Fruit fly (Drosophila melanogaster): ENCODE measurements around the gene Hakai.
A peak's percentile ranks its signal among the peaks of the same experiment; 100 is the strongest.

Hakai gene

DNA sequence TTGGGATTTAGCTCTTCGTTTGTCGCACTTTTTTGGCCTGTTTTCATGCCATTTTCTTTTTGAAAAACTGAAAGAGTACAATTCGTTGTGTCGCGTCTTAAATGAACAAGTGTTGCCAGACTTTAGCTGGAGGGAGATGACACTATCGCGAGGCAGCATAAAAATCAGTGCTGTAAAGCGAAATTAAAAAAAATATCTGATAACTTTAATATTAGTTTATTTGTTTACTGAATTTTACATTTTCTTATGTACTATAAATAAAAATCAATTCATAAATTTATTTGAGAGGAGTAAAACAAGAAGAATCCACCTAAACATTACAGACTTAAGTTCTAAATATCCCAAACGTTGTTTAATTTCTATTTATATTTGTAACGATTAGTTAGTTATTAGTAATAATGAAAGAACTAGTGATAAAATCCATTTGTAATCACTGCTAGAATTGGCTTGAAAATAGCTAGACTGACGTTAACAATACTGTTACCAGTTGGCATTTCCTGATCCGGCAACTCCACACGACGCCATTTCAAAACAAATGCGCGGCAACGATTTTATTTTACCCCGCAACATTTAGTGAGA is 5.0 kb downstream of the Hakai start, which contains the start of the genes spi and msb1l (continued):
- peak; percentile 47 for TF ChIP-seq zen (tag; optimal IDR thresholded peaks at IDR 0.05)
- TF ChIP-seq zen2 (GFP tag; IDR thresholded peaks at IDR 0.05; ENCODE audit: partially characterized antibody): no peak
- no peak for TF ChIP-seq Bdp1 (GFP tag; optimal IDR thresholded peaks at IDR 0.05)
- TF ChIP-seq CG10209 (GFP tag; optimal IDR thresholded peaks at IDR 0.05): peak; percentile 33
- TF ChIP-seq CG4820 (GFP tag; optimal IDR thresholded peaks at IDR 0.05): peak; percentile 46
- no peak for TF ChIP-seq CG5245 (GFP tag; optimal IDR thresholded peaks at IDR 0.05)
- no peak for TF ChIP-seq kni (GFP tag; optimal IDR thresholded peaks at IDR 0.05)
- TF ChIP-seq al (GFP tag; IDR thresholded peaks at IDR 0.05): peak; percentile 55
- peak; percentile 69; the same call in 1 of the 2 replicates for TF ChIP-seq sob (GFP tag; IDR thresholded peaks at IDR 0.05)
- TF ChIP-seq Asciz (GFP tag; optimal IDR thresholded peaks at IDR 0.05): no peak
- no peak; the same call in 1 of the 2 replicates for TF ChIP-seq MBD-R2 (GFP tag; IDR thresholded peaks at IDR 0.05)
- no peak for TF ChIP-seq so (GFP tag; IDR thresholded peaks at IDR 0.05)
- TF ChIP-seq Rx (GFP tag; IDR thresholded peaks at IDR 0.05): no peak
- no peak for TF ChIP-seq hbn (GFP tag; IDR thresholded peaks at IDR 0.05; ENCODE audit: partially characterized antibody)
- TF ChIP-seq CG6272 (GFP tag; IDR thresholded peaks at IDR 0.05): peak; percentile 7; the same call in 1 of the 2 replicates
- peak; percentile 63 for TF ChIP-seq CG32532 (GFP tag; IDR thresholded peaks at IDR 0.05)
- peak; percentile 65 for TF ChIP-seq CG4424 (GFP tag; optimal IDR thresholded peaks at IDR 0.05)
- TF ChIP-seq inv (GFP tag; IDR thresholded peaks at IDR 0.05; ENCODE audit: partially characterized antibody): peak; percentile 56; the same call in 1 of the 2 replicates
- no peak for TF ChIP-seq CG9876 (GFP tag; optimal IDR thresholded peaks at IDR 0.05)
- no peak for TF ChIP-seq CG13624 (GFP tag; optimal IDR thresholded peaks at IDR 0.05)
- peak; percentile 55 for TF ChIP-seq lab (GFP tag; optimal IDR thresholded peaks at IDR 0.05)
- peak in 1 of 2 experiments; percentile 45 for TF ChIP-seq Hr51 (GFP tag; optimal IDR thresholded peaks at IDR 0.05)
- TF ChIP-seq Fer1 (GFP tag; optimal IDR thresholded peaks at IDR 0.05): no peak
- peak; percentile 45 for TF ChIP-seq slou (GFP tag; optimal IDR thresholded peaks at IDR 0.05)
- no peak for TF ChIP-seq cas (GFP tag; IDR thresholded peaks at IDR 0.05)
- TF ChIP-seq mirr (GFP tag; optimal IDR thresholded peaks at IDR 0.05): no peak
- TF ChIP-seq kay (GFP tag; optimal IDR thresholded peaks at IDR 0.05): no peak
- no peak for TF ChIP-seq CG5180 (GFP tag; optimal IDR thresholded peaks at IDR 0.05)
- TF ChIP-seq CG2120 (GFP tag; optimal IDR thresholded peaks at IDR 0.05): peak; percentile 55
- no peak for TF ChIP-seq ato (GFP tag; IDR thresholded peaks at IDR 0.05; ENCODE audit: partially characterized antibody)
- no peak for TF ChIP-seq CG1792 (GFP tag; optimal IDR thresholded peaks at IDR 0.05)
- TF ChIP-seq chn (GFP tag; optimal IDR thresholded peaks at IDR 0.05): peak; percentile 50
- TF ChIP-seq BEAF-32 (GFP tag; optimal IDR thresholded peaks at IDR 0.05): peak; percentile 87
- TF ChIP-seq CG6854 (GFP tag; optimal IDR thresholded peaks at IDR 0.05): no peak
- no peak for TF ChIP-seq Hand (GFP tag; optimal IDR thresholded peaks at IDR 0.05)
- TF ChIP-seq crc (GFP tag; optimal IDR thresholded peaks at IDR 0.05): no peak
- TF ChIP-seq CG17912 (GFP tag; optimal IDR thresholded peaks at IDR 0.05): no peak
- TF ChIP-seq CG1024 (GFP tag; IDR thresholded peaks at IDR 0.05): no peak
- no peak for TF ChIP-seq vfl (GFP tag; optimal IDR thresholded peaks at IDR 0.05)
- no peak for TF ChIP-seq CG7928 (GFP tag; optimal IDR thresholded peaks at IDR 0.05)
- TF ChIP-seq CG18011 (GFP tag; optimal IDR thresholded peaks at IDR 0.05): no peak
- no peak for TF ChIP-seq pita (GFP tag; optimal IDR thresholded peaks at IDR 0.05)
- TF ChIP-seq CG31441 (GFP tag; IDR thresholded peaks at IDR 0.05): peak; percentile 57; the same call in 1 of the 2 replicates
- TF ChIP-seq CG9609 (GFP tag; optimal IDR thresholded peaks at IDR 0.05): no peak
- TF ChIP-seq CG8359 (GFP tag; optimal IDR thresholded peaks at IDR 0.05; ENCODE audit: borderline replicate concordance): no peak
- TF ChIP-seq CG6791 (GFP tag; IDR thresholded peaks at IDR 0.05; ENCODE audit: partially characterized antibody): peak; percentile 57; the same call in 1 of the 3 replicates
- no peak for TF ChIP-seq gt (GFP tag; IDR thresholded peaks at IDR 0.05)
- no peak for TF ChIP-seq CG30431 (GFP tag; optimal IDR thresholded peaks at IDR 0.05)
- no peak for TF ChIP-seq CG15011 (GFP tag; optimal IDR thresholded peaks at IDR 0.05)
- no peak for TF ChIP-seq NC2β (GFP tag; optimal IDR thresholded peaks at IDR 0.05)

Measured in whole organism, embryonic.